Worm (Caenorhabditis elegans): Measurements from ENCODE around the gene F25H9.7.
A peak's percentile ranks its signal among the peaks of the same experiment; 100 is the strongest.

The F25H9.7 gene

ce11 chrV:13462974-13463373, 5.2 kb upstream of the F25H9.7 start, which contains the start of gene frm-10 (continued):
- TF ChIP-seq aly-2 (tag; optimal IDR thresholded peaks at IDR 0.05) = no peak
- TF ChIP-seq tra-1 (GFP tag; IDR thresholded peaks at IDR 0.05) = 0 out of 2 replicates have a peak, but pooled peaks have one; percentile 48

- TF ChIP-seq aha-1 (tag) (peak; percentile 54), lin-15B (tag; optimal IDR thresholded peaks at IDR 0.05) (no peak), lin-1 (GFP tag; IDR thresholded peaks at IDR 0.05) (no peak), zip-2 (tag; optimal IDR thresholded peaks at IDR 0.05) (no peak), lin-13 (GFP tag; optimal IDR thresholded peaks at IDR 0.05) (no peak), snpc-1.2 (GFP tag; IDR thresholded peaks at IDR 0.05) (no peak), ztf-11 (tag; optimal IDR thresholded peaks at IDR 0.05) (no peak), nhr-6 (tag; optimal IDR thresholded peaks at IDR 0.05) (no peak), mep-1 (tag; optimal IDR thresholded peaks at IDR 0.05) (peak; percentile 27), gei-8 (GFP tag; optimal IDR thresholded peaks at IDR 0.05) (no peak), ces-1 (GFP tag; optimal IDR thresholded peaks at IDR 0.05) (peak; percentile 18), ceh-28 (tag; optimal IDR thresholded peaks at IDR 0.05) (no peak), T26A8.4 (GFP tag; IDR thresholded peaks at IDR 0.05) (no peak), daf-16 (GFP tag; optimal IDR thresholded peaks at IDR 0.05) (no peak), daf-16 (tag; optimal IDR thresholded peaks at IDR 0.05) (peak; percentile 4)
These were observed 4.1 kb upstream of the F25H9.7 start for ce11 chrV:13464123-13464522.

ce11 chrV:13472062-13472461, 3.9 kb downstream of the F25H9.7 start:
- TF ChIP-seq daf-16 (GFP tag; optimal IDR thresholded peaks at IDR 0.05) (peak in 1 of 2 experiments; percentile 59), daf-16 (tag; optimal IDR thresholded peaks at IDR 0.05) (no peak), nhr-237 (tag; optimal IDR thresholded peaks at IDR 0.05) (no peak), zfp-2 (tag; optimal IDR thresholded peaks at IDR 0.05) (no peak), vab-7 (GFP tag; IDR thresholded peaks at IDR 0.05) (no peak), nhr-11 (tag; optimal IDR thresholded peaks at IDR 0.05) (peak; percentile 14), tag-97 (GFP tag; IDR thresholded peaks at IDR 0.05) (no peak)

- TF ChIP-seq snpc-1.2 (GFP tag; IDR thresholded peaks at IDR 0.05) = no peak
- no peak for TF ChIP-seq ceh-20 (GFP tag; IDR thresholded peaks at IDR 0.05)
- peak in 1 of 2 experiments; percentile 94 for TF ChIP-seq daf-16 (GFP tag; optimal IDR thresholded peaks at IDR 0.05)
- TF ChIP-seq daf-16 (tag; optimal IDR thresholded peaks at IDR 0.05) = no peak
- TF ChIP-seq nhr-42 (GFP tag; IDR thresholded peaks at IDR 0.05) = no peak
- TF ChIP-seq ztf-11 (tag; optimal IDR thresholded peaks at IDR 0.05) = no peak
- no peak for TF ChIP-seq tra-1 (GFP tag; IDR thresholded peaks at IDR 0.05)
- TF ChIP-seq set-16 (GFP tag; IDR thresholded peaks at IDR 0.05) = no peak
- no peak for TF ChIP-seq mxl-2 (GFP tag; conservative IDR thresholded peaks at IDR 0.05)
- TF ChIP-seq egl-43 (GFP tag; IDR thresholded peaks at IDR 0.05) = no peak
- peak; percentile 49 for TF ChIP-seq nhr-11 (tag; optimal IDR thresholded peaks at IDR 0.05)
These were observed 5.3 kb downstream of the F25H9.7 start, which contains the start of gene T10G3.1 for ce11 chrV:13473467-13473866. Gene T10G3.1 (minus strand): TSS chrV:13473679.

ce11 chrV:13476350-13476749, 8.2 kb downstream of the F25H9.7 start, which contains the start of gene T10G3.8:
Gene T10G3.8 (minus strand): TSS chrV:13476450.
- TF ChIP-seq set-16 (GFP tag; IDR thresholded peaks at IDR 0.05) (no peak), arid-1 (GFP tag; conservative IDR thresholded peaks at IDR 0.05) (no peak), unc-39 (tag; optimal IDR thresholded peaks at IDR 0.05) (no peak), spr-3 (GFP tag; optimal IDR thresholded peaks at IDR 0.05) (no peak), snpc-1.2 (GFP tag; IDR thresholded peaks at IDR 0.05) (no peak), Y75B8A.6 (GFP tag; IDR thresholded peaks at IDR 0.05) (no peak)

ce11 chrV:13479766-13480165, 11.6 kb downstream of the F25H9.7 start, which contains the start of gene T10G3.2:
Gene T10G3.2 (minus strand): TSS chrV:13479866.
- TF ChIP-seq pha-4 (GFP tag; IDR thresholded peaks at IDR 0.05) (no peak), pha-4 (tag; optimal IDR thresholded peaks at IDR 0.05) (no peak), Y75B8A.6 (GFP tag; IDR thresholded peaks at IDR 0.05) (no peak)

Measured in whole organism, L4 larva.